Fruit fly (Drosophila melanogaster) whole organism, embryonic: ENCODE results near the gene Tasp1.
A peak's percentile ranks its signal among the peaks of the same experiment; 100 is the strongest.

ENCODE experiments used
- CG10267 ChIP-seq: fragments of 200-800 bp; sonication (Bioruptor generic); optimal IDR thresholded peaks from 2 replicates; lab custom pipeline; 2018; ENCODE audit warnings: missing biosample characterization, mild to moderate bottlenecking, missing genetic modification characterization, moderate library complexity
- CG10462 ChIP-seq: fragments of 200-800 bp; sonication (Bioruptor generic); optimal IDR thresholded peaks from 2 replicates; lab custom pipeline; 2016; ENCODE audit warnings: missing biosample characterization, missing genetic modification characterization
- CG10654 ChIP-seq: fragments of 200-800 bp; sonication (Bioruptor generic); optimal IDR thresholded peaks from 2 replicates; lab custom pipeline; 2016; ENCODE audit warnings: missing biosample characterization, missing genetic modification characterization
- CG11398 ChIP-seq: fragments of 200-800 bp; sonication (Bioruptor generic); optimal IDR thresholded peaks from 2 replicates; lab custom pipeline; 2016; ENCODE audit warnings: missing biosample characterization, missing genetic modification characterization
- CG12299 ChIP-seq: fragments of 200-800 bp; sonication (Bioruptor generic); optimal IDR thresholded peaks from 2 replicates; lab custom pipeline; 2018; ENCODE audit warnings: missing biosample characterization, mild to moderate bottlenecking, missing genetic modification characterization
- CG15269 ChIP-seq: fragments of 200-800 bp; sonication (Bioruptor generic); optimal IDR thresholded peaks from 2 replicates; lab custom pipeline; 2018; ENCODE audit warnings: missing biosample characterization, mild to moderate bottlenecking, missing genetic modification characterization, moderate library complexity
- CG15696 ChIP-seq: fragments of 200-800 bp; sonication (Bioruptor generic); optimal IDR thresholded peaks from 2 replicates; lab custom pipeline; 2019; ENCODE audit warnings: missing biosample characterization, mild to moderate bottlenecking, missing genetic modification characterization, moderate library complexity
- CG17612 ChIP-seq: fragments of 200-800 bp; sonication (Bioruptor generic); IDR thresholded peaks from 2 replicates; pipeline ENCODE4 v1.3.6; 2022; ENCODE audit warnings: missing biosample characterization, missing genetic modification characterization
- CG2712 ChIP-seq: fragments of 200-800 bp; optimal IDR thresholded peaks from 3 replicates; lab custom pipeline; 2019; ENCODE audit warnings: missing biosample characterization, mild to moderate bottlenecking, missing genetic modification characterization, moderate library complexity
- CG2875 ChIP-seq: fragments of 200-800 bp; sonication (Bioruptor generic); optimal IDR thresholded peaks from 2 replicates; lab custom pipeline; 2017; ENCODE audit warnings: missing biosample characterization, mild to moderate bottlenecking, missing genetic modification characterization, missing genetic modification reagents
- CG3065 ChIP-seq: fragments of 200-800 bp; sonication (Bioruptor generic); optimal IDR thresholded peaks from 2 replicates; lab custom pipeline; 2016; ENCODE audit warnings: missing biosample characterization, missing genetic modification characterization
- CG33213 ChIP-seq: fragments of 200-800 bp; sonication (Bioruptor generic); optimal IDR thresholded peaks from 3 replicates; lab custom pipeline; 2016; ENCODE audit warnings: missing biosample characterization, missing genetic modification characterization
- CG42726 ChIP-seq: fragments of 200-800 bp; sonication (Bioruptor generic); IDR thresholded peaks from 2 replicates; pipeline ENCODE4 v1.3.6; 2022; ENCODE audit warnings: missing biosample characterization, missing genetic modification characterization; ENCODE audit not compliant: partially characterized antibody
- CG4404 ChIP-seq: fragments of 200-800 bp; sonication (Bioruptor generic); IDR thresholded peaks from 2 replicates; pipeline ENCODE4 v1.3.6; 2022; ENCODE audit warnings: missing biosample characterization, missing genetic modification characterization
- CG4730 ChIP-seq: fragments of 200-800 bp; sonication (Bioruptor generic); IDR thresholded peaks from 2 replicates; pipeline ENCODE4 v1.3.6; 2022; ENCODE audit warnings: missing biosample characterization, missing genetic modification characterization
- CG6175 ChIP-seq: fragments of 200-800 bp; sonication (Bioruptor generic); IDR thresholded peaks from 3 replicates; pipeline ENCODE4 v1.3.6; 2022; ENCODE audit warnings: missing biosample characterization, missing genetic modification characterization
- CG6683 ChIP-seq: fragments of 200-800 bp; sonication (Bioruptor generic); optimal IDR thresholded peaks from 2 replicates; lab custom pipeline; 2017; ENCODE audit warnings: missing biosample characterization, mild to moderate bottlenecking, missing genetic modification characterization, missing genetic modification reagents
- CG7745 ChIP-seq: fragments of 200-800 bp; sonication (Bioruptor generic); optimal IDR thresholded peaks from 2 replicates; lab custom pipeline; 2018; ENCODE audit warnings: missing biosample characterization, mild to moderate bottlenecking, missing genetic modification characterization, moderate library complexity
- CG7963 ChIP-seq: fragments of 200-800 bp; sonication (Bioruptor generic); IDR thresholded peaks from 3 replicates; pipeline ENCODE4 v1.3.6; 2022; ENCODE audit warnings: missing biosample characterization, missing genetic modification characterization; ENCODE audit not compliant: partially characterized antibody
- CG8924 ChIP-seq: fragments of 200-800 bp; optimal IDR thresholded peaks from 3 replicates; lab custom pipeline; 2019; ENCODE audit warnings: missing biosample characterization, mild to moderate bottlenecking, missing genetic modification characterization, moderate library complexity
- CTCF ChIP-seq: fragments of 200-800 bp; sonication (Bioruptor generic); optimal IDR thresholded peaks from 2 replicates; lab custom pipeline; 2017; ENCODE audit warnings: missing biosample characterization, mild to moderate bottlenecking, missing genetic modification characterization, moderate library complexity
- D ChIP-seq, 2 experiments: fragments of 200-800 bp in 1 of 2; fragments of >200 bp in 1 of 2; sonication (Bioruptor generic) in 1 of 2; optimal IDR thresholded peaks; 2 replicates in 1 of 2; 3 replicates in 1 of 2; lab custom pipeline; 2017; ENCODE audit warnings: mild to moderate bottlenecking in 1 of 2, missing biosample characterization in 1 of 2, missing genetic modification characterization in 1 of 2, missing genetic modification reagents in 1 of 2
- D19A ChIP-seq: fragments of 200-800 bp; optimal IDR thresholded peaks from 3 replicates; lab custom pipeline; 2019; ENCODE audit warnings: missing biosample characterization, mild to moderate bottlenecking, missing genetic modification characterization, moderate library complexity
- HLHmδ ChIP-seq: fragments of 200-800 bp; sonication (Bioruptor generic); optimal IDR thresholded peaks from 2 replicates; lab custom pipeline; 2018; ENCODE audit warnings: missing biosample characterization, mild to moderate bottlenecking, missing genetic modification characterization, moderate library complexity
- Hmx ChIP-seq: fragments of 200-800 bp; sonication (Bioruptor generic); optimal IDR thresholded peaks from 2 replicates; lab custom pipeline; 2016; ENCODE audit warnings: missing biosample characterization, missing genetic modification characterization
- Hr39 ChIP-seq: fragments of >200 bp; optimal IDR thresholded peaks from 2 replicates; lab custom pipeline; 2017
- Meics ChIP-seq: fragments of 200-800 bp; sonication (Bioruptor generic); optimal IDR thresholded peaks from 2 replicates; lab custom pipeline; 2017; ENCODE audit warnings: missing biosample characterization, mild to moderate bottlenecking, missing genetic modification characterization
- Neu2 ChIP-seq: fragments of 200-800 bp; sonication (Bioruptor generic); optimal IDR thresholded peaks from 3 replicates; lab custom pipeline; 2016; ENCODE audit warnings: missing biosample characterization, missing genetic modification characterization, borderline replicate concordance
- Rx ChIP-seq: fragments of 200-800 bp; sonication (Bioruptor generic); IDR thresholded peaks from 2 replicates; pipeline ENCODE4 v1.3.6; 2022; ENCODE audit warnings: missing biosample characterization, missing genetic modification characterization
- Six4 ChIP-seq: fragments of 200-800 bp; sonication (Bioruptor generic); optimal IDR thresholded peaks from 2 replicates; lab custom pipeline; 2016; ENCODE audit warnings: missing biosample characterization, missing genetic modification characterization
- aop ChIP-seq: fragments of 200-800 bp; sonication (Bioruptor generic); IDR thresholded peaks from 2 replicates; pipeline ENCODE4 v1.3.6; 2022; ENCODE audit warnings: missing biosample characterization, missing genetic modification characterization
- ato ChIP-seq: fragments of 200-800 bp; sonication (Bioruptor generic); IDR thresholded peaks from 2 replicates; pipeline ENCODE4 v1.3.6; 2022; ENCODE audit warnings: missing biosample characterization, missing genetic modification characterization; ENCODE audit not compliant: partially characterized antibody
- chinmo ChIP-seq: fragments of 200-800 bp; sonication (Bioruptor generic); IDR thresholded peaks from 4 replicates; pipeline ENCODE4 v1.3.6; 2022; ENCODE audit warnings: missing biosample characterization, missing genetic modification characterization; ENCODE audit not compliant: partially characterized antibody
- chn ChIP-seq: fragments of 200-800 bp; sonication (Bioruptor generic); optimal IDR thresholded peaks from 2 replicates; lab custom pipeline; 2016; ENCODE audit warnings: missing biosample characterization, missing genetic modification characterization
- dmrt11E ChIP-seq: fragments of 200-800 bp; sonication (Bioruptor generic); optimal IDR thresholded peaks from 3 replicates; lab custom pipeline; 2018; ENCODE audit warnings: missing biosample characterization, mild to moderate bottlenecking, missing genetic modification characterization, moderate library complexity
- fd96Cb ChIP-seq: fragments of 200-800 bp; sonication (Bioruptor generic); optimal IDR thresholded peaks from 2 replicates; lab custom pipeline; 2018; ENCODE audit warnings: missing biosample characterization, mild to moderate bottlenecking, missing genetic modification characterization, moderate library complexity
- ftz-f1 ChIP-seq: fragments of 200-800 bp; sonication (Bioruptor generic); optimal IDR thresholded peaks from 2 replicates; lab custom pipeline; 2016; ENCODE audit warnings: missing biosample characterization, missing genetic modification characterization
- hb ChIP-seq: fragments of 200-800 bp; sonication (Bioruptor generic); IDR thresholded peaks from 3 replicates; pipeline ENCODE4 v1.3.6; 2022; ENCODE audit warnings: missing biosample characterization, missing genetic modification characterization; ENCODE audit not compliant: partially characterized antibody
- hbn ChIP-seq: fragments of 200-800 bp; sonication (Bioruptor generic); IDR thresholded peaks from 2 replicates; pipeline ENCODE4 v1.3.6; 2022; ENCODE audit warnings: missing biosample characterization, missing genetic modification characterization; ENCODE audit not compliant: partially characterized antibody
- kay ChIP-seq: fragments of 200-800 bp; sonication (Bioruptor generic); optimal IDR thresholded peaks from 2 replicates; lab custom pipeline; 2016; ENCODE audit warnings: missing biosample characterization, missing genetic modification characterization
- otp ChIP-seq: fragments of 200-800 bp; sonication (Bioruptor generic); IDR thresholded peaks from 3 replicates; pipeline ENCODE4, ENCODE4 v1.3.6; 2022; ENCODE audit warnings: missing biosample characterization, missing genetic modification characterization
- p53 ChIP-seq: fragments of 200-800 bp; sonication (Bioruptor generic); optimal IDR thresholded peaks from 2 replicates; lab custom pipeline; 2016; ENCODE audit warnings: missing biosample characterization, missing genetic modification characterization
- seq ChIP-seq: fragments of 200-800 bp; sonication (Bioruptor generic); IDR thresholded peaks from 2 replicates; pipeline ENCODE4 v1.3.6; 2022; ENCODE audit warnings: missing biosample characterization, missing genetic modification characterization
- sisA ChIP-seq: fragments of 200-800 bp; sonication (Bioruptor generic); IDR thresholded peaks from 2 replicates; pipeline ENCODE4 v1.3.6; 2022; ENCODE audit warnings: missing biosample characterization, missing genetic modification characterization
- slou ChIP-seq: fragments of 200-800 bp; sonication (Bioruptor generic); optimal IDR thresholded peaks from 3 replicates; lab custom pipeline; 2016; ENCODE audit warnings: missing biosample characterization, missing genetic modification characterization
- tin ChIP-seq: fragments of 200-800 bp; sonication (Bioruptor generic); optimal IDR thresholded peaks from 3 replicates; lab custom pipeline; 2016; ENCODE audit warnings: missing biosample characterization, missing genetic modification characterization
- tll ChIP-seq, 2 experiments: fragments of 200-800 bp in 1 of 2; fragments of >200 bp in 1 of 2; sonication (Bioruptor generic) in 1 of 2; optimal IDR thresholded peaks; 2 replicates each; lab custom pipeline; 2017 to 2019; ENCODE audit warnings: missing biosample characterization in 2 of 2, missing genetic modification characterization in 2 of 2, mild to moderate bottlenecking in 1 of 2, moderate library complexity in 1 of 2
- ttk ChIP-seq: fragments of 200-800 bp; sonication (Bioruptor generic); IDR thresholded peaks from 2 replicates; pipeline ENCODE4 v2.1.2; 2022; ENCODE audit warnings: missing biosample characterization, missing genetic modification characterization
- vnd ChIP-seq: fragments of 200-800 bp; sonication (Bioruptor generic); IDR thresholded peaks from 3 replicates; pipeline ENCODE4 v1.3.6; 2022; ENCODE audit warnings: missing biosample characterization, missing genetic modification characterization; ENCODE audit not compliant: partially characterized antibody
- yki ChIP-seq: fragments of >200 bp; optimal IDR thresholded peaks from 3 replicates; lab custom pipeline; 2018
- zfh2 ChIP-seq: fragments of 200-800 bp; sonication (Bioruptor generic); optimal IDR thresholded peaks from 2 replicates; lab custom pipeline; 2016; ENCODE audit warnings: missing biosample characterization, missing genetic modification characterization

Gene Tasp1

DNA sequence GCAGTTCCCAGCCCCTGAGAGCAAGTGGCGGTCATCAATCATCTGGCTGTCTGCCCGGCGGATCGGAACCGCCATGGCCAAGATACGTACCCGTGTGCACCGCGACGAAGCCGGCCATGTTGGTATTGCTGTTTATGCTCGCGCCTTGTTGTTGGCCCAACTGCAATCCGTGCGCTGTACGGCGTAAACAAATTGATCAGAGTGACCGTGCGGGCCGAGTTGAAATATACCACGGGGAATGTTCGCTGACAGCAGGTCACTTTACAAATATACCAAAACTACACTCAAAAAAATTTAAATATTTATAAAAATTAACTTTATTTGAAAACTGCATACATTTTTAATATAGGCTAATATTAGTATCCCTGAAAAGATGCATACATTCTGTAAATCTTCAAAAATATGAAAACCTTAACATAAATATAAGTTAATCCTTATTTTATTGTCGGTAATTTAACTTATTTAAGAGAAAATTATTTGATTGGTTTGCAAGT lies at the start of gene Tasp1 (continued):
- TF ChIP-seq CG15696 (tag; lab: Kevin White, UChicago) (peak; percentile 58), CG12299 (peak; percentile 32), hbn (peak; percentile 23; the same call in 1 of the 2 replicates), CG2875 (GFP tag; lab: Kevin White, UChicago) (no peak), dmrt11E (peak; percentile 70), tin (GFP tag; lab: Kevin White, UChicago) (peak; percentile 43), CG10267 (tag; lab: Kevin White, UChicago) (peak; percentile 70), CG2712 (tag; lab: Kevin White, UChicago) (peak; percentile 83), ttk (GFP tag; lab: Robert Waterston, UW) (peak; percentile 75), otp (no peak), Meics (GFP tag; lab: Kevin White, UChicago) (peak; percentile 73), CG33213 (no peak), CG3065 (GFP tag; lab: Kevin White, UChicago) (no peak), CG7745 (no peak), ftz-f1 (GFP tag; lab: Kevin White, UChicago) (no peak), HLHmδ (GFP tag; lab: Kevin White, UChicago) (peak; percentile 41), CG17612 (no peak), Rx (GFP tag; lab: Robert Waterston, UW) (no peak), CG42726 (no peak; the same call in 1 of the 2 replicates), CG11398 (GFP tag; lab: Kevin White, UChicago) (no peak), CG15269 (tag; lab: Kevin White, UChicago) (no peak), yki (lab: Kevin White, UChicago) (no peak), Hr39 (no peak), CG6175 (GFP tag; lab: Robert Waterston, UW) (no peak), seq (GFP tag; lab: Robert Waterston, UW) (no peak), kay (GFP tag; lab: Kevin White, UChicago) (peak; percentile 2), D (optimal IDR thresholded peaks at IDR 0.05; lab: Kevin White, UChicago) (no peak), D (GFP tag; optimal IDR thresholded peaks at IDR 0.05; lab: Kevin White, UChicago) (no peak), aop (GFP tag; lab: Robert Waterston, UW) (no peak), tll (GFP tag; optimal IDR thresholded peaks at IDR 0.05; lab: Kevin White, UChicago) (no peak), slou (no peak), CG10654 (GFP tag; lab: Kevin White, UChicago) (peak; percentile 19), CG4404 (GFP tag; lab: Robert Waterston, UW) (no peak), CTCF (GFP tag; lab: Kevin White, UChicago) (no peak), zfh2 (GFP tag; lab: Kevin White, UChicago) (no peak), ato (GFP tag; lab: Robert Waterston, UW) (peak; percentile 8; the same call in 1 of the 2 replicates), CG4730 (peak; percentile 61; the same call in 1 of the 2 replicates), CG8924 (tag; lab: Kevin White, UChicago) (peak; percentile 78), Hmx (GFP tag; lab: Kevin White, UChicago) (no peak), sisA (GFP tag; lab: Robert Waterston, UW) (no peak), hb (GFP tag; lab: Robert Waterston, UW) (no peak), chinmo (GFP tag; lab: Robert Waterston, UW) (0 out of 4 replicates have a peak, but pooled peaks have one; percentile 31), fd96Cb (tag; lab: Kevin White, UChicago) (peak; percentile 58), CG6683 (GFP tag; lab: Kevin White, UChicago) (peak; percentile 31), CG7963 (GFP tag; lab: Robert Waterston, UW) (no peak), D19A (peak; percentile 67), Six4 (GFP tag; lab: Kevin White, UChicago) (peak; percentile 41), p53 (GFP tag; lab: Kevin White, UChicago) (no peak), vnd (no peak), CG10462 (GFP tag; lab: Kevin White, UChicago) (no peak), Neu2 (no peak), chn (GFP tag; lab: Kevin White, UChicago) (peak; percentile 40)
